Fruit fly (Drosophila melanogaster) whole organism: ENCODE results near the gene CG14316.

Experiments used
- CG8478 ChIP-seq: fragments of >200 bp; optimal IDR thresholded peaks from 2 replicates; lab custom pipeline; 2018; ENCODE audit warnings: inconsistent platforms
- Dll ChIP-seq: fragments of >200 bp; optimal IDR thresholded peaks from 2 replicates; lab custom pipeline; 2017
- EcR ChIP-seq, 2 experiments: fragments of >200 bp; optimal IDR thresholded peaks; 2 replicates each; lab custom pipeline; 2017; ENCODE audit warnings: missing biosample characterization in 2 of 2, missing genetic modification characterization in 2 of 2, missing genetic modification reagents in 2 of 2
- pan ChIP-seq: fragments of >200 bp; optimal IDR thresholded peaks from 2 replicates; lab custom pipeline; 2017
- psq ChIP-seq: fragments of >200 bp; optimal IDR thresholded peaks from 2 replicates; lab custom pipeline; 2017
- usp ChIP-seq: fragments of >200 bp; optimal IDR thresholded peaks from 2 replicates; lab custom pipeline; 2017; ENCODE audit warnings: missing biosample characterization, missing genetic modification characterization, mixed read lengths

Gene CG14316

dm6 chr3R:18151820-18152219 lies at the start of gene CG14316:
Gene CG14316, plus strand, starts transcription at chr3R:18152120.
- TF ChIP-seq Dll (lab: Kevin White, UChicago) (no peak), psq (lab: Kevin White, UChicago) (no peak), pan (lab: Kevin White, UChicago) (no peak), usp (GFP tag; lab: Kevin White, UChicago) (no peak), CG8478 (lab: Kevin White, UChicago) (no peak), EcR (GFP tag; optimal IDR thresholded peaks at IDR 0.05; lab: Kevin White, UChicago) (no peak)

- TF ChIP-seq CG8478 (lab: Kevin White, UChicago) (no peak), psq (lab: Kevin White, UChicago) (no peak), EcR (GFP tag; optimal IDR thresholded peaks at IDR 0.05; lab: Kevin White, UChicago) (no peak), Dll (lab: Kevin White, UChicago) (no peak), pan (lab: Kevin White, UChicago) (no peak), usp (GFP tag; lab: Kevin White, UChicago) (no peak)
Measured at dm6 chr3R:18103196-18103809, 48.6 kb upstream of the CG14316 start.

- no peak for TF ChIP-seq EcR (GFP tag; optimal IDR thresholded peaks at IDR 0.05; lab: Kevin White, UChicago)
- no peak for TF ChIP-seq psq (lab: Kevin White, UChicago)
- no peak for TF ChIP-seq Dll (lab: Kevin White, UChicago)
- TF ChIP-seq usp (GFP tag; lab: Kevin White, UChicago): no peak
- TF ChIP-seq pan (lab: Kevin White, UChicago): no peak
- no peak for TF ChIP-seq CG8478 (lab: Kevin White, UChicago)
Measured at dm6 chr3R:18104261-18104792, 47.6 kb upstream of the CG14316 start.

dm6 chr3R:18106136-18106535 lies 45.8 kb upstream of the CG14316 start:
- no peak for TF ChIP-seq psq (lab: Kevin White, UChicago)
- TF ChIP-seq pan (lab: Kevin White, UChicago): no peak

dm6 chr3R:18107575-18107974 lies 44.3 kb upstream of the CG14316 start:
- no peak for TF ChIP-seq psq (lab: Kevin White, UChicago)
- TF ChIP-seq CG8478 (lab: Kevin White, UChicago): no peak
- TF ChIP-seq Dll (lab: Kevin White, UChicago): no peak
- no peak for TF ChIP-seq pan (lab: Kevin White, UChicago)
- no peak for TF ChIP-seq usp (GFP tag; lab: Kevin White, UChicago)
- TF ChIP-seq EcR (GFP tag; optimal IDR thresholded peaks at IDR 0.05; lab: Kevin White, UChicago): no peak

dm6 chr3R:18108442-18108841 lies 43.5 kb upstream of the CG14316 start:
- TF ChIP-seq pan (lab: Kevin White, UChicago) (no peak), CG8478 (lab: Kevin White, UChicago) (no peak), psq (lab: Kevin White, UChicago) (no peak), usp (GFP tag; lab: Kevin White, UChicago) (no peak), EcR (GFP tag; optimal IDR thresholded peaks at IDR 0.05; lab: Kevin White, UChicago) (no peak), Dll (lab: Kevin White, UChicago) (no peak)

dm6 chr3R:18111709-18112110 lies 40.2 kb upstream of the CG14316 start:
- no peak for TF ChIP-seq pan (lab: Kevin White, UChicago)
- TF ChIP-seq Dll (lab: Kevin White, UChicago): no peak
- no peak for TF ChIP-seq CG8478 (lab: Kevin White, UChicago)
- TF ChIP-seq EcR (GFP tag; optimal IDR thresholded peaks at IDR 0.05; lab: Kevin White, UChicago): no peak
- TF ChIP-seq usp (GFP tag; lab: Kevin White, UChicago): no peak
- TF ChIP-seq psq (lab: Kevin White, UChicago): no peak

dm6 chr3R:18114834-18115233 lies 37.1 kb upstream of the CG14316 start:
- TF ChIP-seq CG8478 (lab: Kevin White, UChicago) (no peak), EcR (GFP tag; optimal IDR thresholded peaks at IDR 0.05; lab: Kevin White, UChicago) (no peak), psq (lab: Kevin White, UChicago) (no peak), usp (GFP tag; lab: Kevin White, UChicago) (no peak), pan (lab: Kevin White, UChicago) (no peak), Dll (lab: Kevin White, UChicago) (no peak)

dm6 chr3R:18117525-18117924 lies 34.4 kb upstream of the CG14316 start:
- TF ChIP-seq pan (lab: Kevin White, UChicago) (no peak), psq (lab: Kevin White, UChicago) (no peak), EcR (GFP tag; optimal IDR thresholded peaks at IDR 0.05; lab: Kevin White, UChicago) (no peak), usp (GFP tag; lab: Kevin White, UChicago) (no peak), Dll (lab: Kevin White, UChicago) (no peak), CG8478 (lab: Kevin White, UChicago) (no peak)

- TF ChIP-seq psq (lab: Kevin White, UChicago) (no peak), usp (GFP tag; lab: Kevin White, UChicago) (no peak), Dll (lab: Kevin White, UChicago) (no peak)
Measured at dm6 chr3R:18118239-18118638, 33.7 kb upstream of the CG14316 start.

- TF ChIP-seq Dll (lab: Kevin White, UChicago) (no peak), usp (GFP tag; lab: Kevin White, UChicago) (no peak), CG8478 (lab: Kevin White, UChicago) (no peak), psq (lab: Kevin White, UChicago) (no peak), pan (lab: Kevin White, UChicago) (no peak), EcR (GFP tag; optimal IDR thresholded peaks at IDR 0.05; lab: Kevin White, UChicago) (no peak)
Measured at dm6 chr3R:18118695-18119094, 33.2 kb upstream of the CG14316 start.
